Worm (Caenorhabditis elegans) whole organism, L3 larva: Measurements from ENCODE around the gene xnd-1.

ENCODE experiments used
- R02D3.7 ChIP-seq: fragments of 150-350 bp; optimal IDR thresholded peaks from 2 replicates; lab custom pipeline; 2014; ENCODE audit warnings: missing biosample characterization, missing genetic modification characterization
- ceh-9 ChIP-seq: sonication (generic microtip); optimal IDR thresholded peaks from 2 replicates; lab custom pipeline; 2018; ENCODE audit warnings: missing biosample characterization, missing genetic modification characterization
- elt-3 ChIP-seq, 3 experiments: fragments of 150-350 bp in 1 of 3; sonication (generic microtip) in 2 of 3; optimal IDR thresholded peaks; 2 replicates in 2 of 3; 4 replicates in 1 of 3; lab custom pipeline; 2014 to 2017; ENCODE audit warnings: missing biosample characterization in 3 of 3, missing genetic modification characterization in 3 of 3
- fkh-10 ChIP-seq: sonication (generic microtip); optimal IDR thresholded peaks from 2 replicates; lab custom pipeline; 2017; ENCODE audit warnings: missing biosample characterization, missing genetic modification reagents, missing genetic modification characterization
- hmg-11 ChIP-seq: sonication (generic microtip); optimal IDR thresholded peaks from 2 replicates; lab custom pipeline; 2016; ENCODE audit warnings: missing genetic modification characterization, missing compliant biosample characterization
- lin-39 ChIP-seq: fragments of 150-350 bp; optimal IDR thresholded peaks from 2 replicates; lab custom pipeline; 2018; ENCODE audit warnings: missing biosample characterization, missing genetic modification reagents, missing genetic modification characterization
- mdl-1 ChIP-seq: fragments of 150-350 bp; optimal IDR thresholded peaks from 2 replicates; lab custom pipeline; 2014; ENCODE audit warnings: missing biosample characterization, missing genetic modification characterization
- mml-1 ChIP-seq: fragments of 150-350 bp; sonication (generic microtip); optimal IDR thresholded peaks from 3 replicates; lab custom pipeline; 2014; ENCODE audit warnings: missing biosample characterization, missing genetic modification characterization
- nhr-11 ChIP-seq: fragments of 150-350 bp; optimal IDR thresholded peaks from 2 replicates; lab custom pipeline; 2014; ENCODE audit warnings: missing biosample characterization, missing genetic modification characterization
- nhr-77 ChIP-seq: fragments of 150-350 bp; optimal IDR thresholded peaks from 2 replicates; lab custom pipeline; 2014; ENCODE audit warnings: missing biosample characterization, missing genetic modification characterization
- pqm-1 ChIP-seq: fragments of 150-350 bp; optimal IDR thresholded peaks from 2 replicates; lab custom pipeline; 2017; ENCODE audit warnings: missing biosample characterization, missing genetic modification characterization, inconsistent platforms
- unc-62 ChIP-seq: fragments of 150-350 bp; sonication (generic microtip); optimal IDR thresholded peaks from 4 replicates; lab custom pipeline; 2014; ENCODE audit warnings: missing biosample characterization, missing genetic modification reagents, missing genetic modification characterization
- zag-1 ChIP-seq: fragments of 150-350 bp; optimal IDR thresholded peaks from 2 replicates; lab custom pipeline; 2014; ENCODE audit warnings: missing biosample characterization, missing genetic modification characterization

DNA sequence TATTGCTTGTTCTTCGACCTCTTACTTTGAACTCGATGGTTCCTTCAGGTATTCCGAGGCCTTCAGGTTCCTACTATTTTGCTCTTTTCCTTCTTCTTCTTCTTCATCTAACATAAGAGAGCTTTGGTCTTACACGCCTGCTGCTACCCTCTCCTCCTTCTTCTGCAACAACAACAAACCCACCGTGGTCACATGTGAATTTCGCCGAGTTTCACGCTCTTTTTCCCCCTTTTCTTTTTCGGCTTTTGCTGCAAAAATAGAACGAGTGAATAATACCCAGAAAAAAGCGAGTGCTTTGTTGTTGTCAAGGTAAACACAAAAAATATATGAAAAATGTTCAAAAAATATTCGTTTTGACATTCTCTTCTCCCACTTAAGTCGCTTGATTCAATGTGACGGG lies 19.2 kb downstream of the xnd-1 start:
- TF ChIP-seq R02D3.7 (tag; lab: Kevin White, UChicago) (no peak), mdl-1 (no peak), mml-1 (no peak), elt-3 (tag; optimal IDR thresholded peaks at IDR 0.05; lab: Kevin White, UChicago) (no peak), ceh-9 (tag; lab: Kevin White, UChicago) (no peak), nhr-77 (tag; lab: Kevin White, UChicago) (no peak), fkh-10 (GFP tag; lab: Kevin White, UChicago) (peak; percentile 26), nhr-11 (no peak), pqm-1 (tag; lab: Kevin White, UChicago) (no peak), hmg-11 (tag; lab: Kevin White, UChicago) (no peak), unc-62 (GFP tag; lab: Kevin White, UChicago) (no peak), lin-39 (tag; lab: Kevin White, UChicago) (no peak), zag-1 (tag; lab: Kevin White, UChicago) (no peak)
